Worm (Caenorhabditis elegans): ENCODE results near the gene skih-2.

DNA sequence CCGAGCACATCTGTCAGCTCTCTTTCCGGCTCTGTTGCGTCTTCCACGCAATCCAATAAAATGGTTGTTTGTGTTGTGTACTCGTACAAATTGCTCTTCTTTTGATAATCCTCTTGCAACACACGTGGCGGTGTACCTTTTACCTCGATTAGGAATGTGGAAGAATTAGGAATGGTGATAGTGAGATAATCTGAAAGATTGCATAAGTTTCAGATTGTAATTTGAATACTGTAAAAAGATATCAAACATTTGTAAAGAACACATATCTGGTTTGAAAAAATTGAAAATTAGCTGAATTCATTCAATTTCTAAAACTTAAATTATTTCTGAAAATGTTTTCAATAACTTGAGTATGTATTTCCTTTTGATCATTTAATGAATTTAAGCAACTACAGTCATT is 22.7 kb upstream of the skih-2 start, which contains the start of gene C08F8.6:
- TF ChIP-seq dao-5 (tag; optimal IDR thresholded peaks at IDR 0.05) (no peak), him-1 (tag; optimal IDR thresholded peaks at IDR 0.05) (no peak), W03F9.2 (tag; optimal IDR thresholded peaks at IDR 0.05) (no peak)
